Worm (Caenorhabditis elegans) whole organism, L1 larva: Measurements from ENCODE around the gene C32D5.10.

Experiments used
- aly-2 ChIP-seq: fragments of 150-350 bp; optimal IDR thresholded peaks from 2 replicates; lab custom pipeline; 2014; ENCODE audit warnings: missing biosample characterization, missing genetic modification characterization
- ama-1 ChIP-seq: fragments of 150-350 bp; optimal IDR thresholded peaks from 2 replicates; lab custom pipeline; 2014
- nhr-90 ChIP-seq: sonication (generic microtip); optimal IDR thresholded peaks from 2 replicates; lab custom pipeline; 2016; ENCODE audit warnings: mild to moderate bottlenecking, missing genetic modification characterization, missing compliant biosample characterization; ENCODE audit not compliant: poor library complexity
- zag-1 ChIP-seq: fragments of 150-350 bp; optimal IDR thresholded peaks from 2 replicates; lab custom pipeline; 2014; ENCODE audit warnings: missing biosample characterization, missing genetic modification characterization

DNA sequence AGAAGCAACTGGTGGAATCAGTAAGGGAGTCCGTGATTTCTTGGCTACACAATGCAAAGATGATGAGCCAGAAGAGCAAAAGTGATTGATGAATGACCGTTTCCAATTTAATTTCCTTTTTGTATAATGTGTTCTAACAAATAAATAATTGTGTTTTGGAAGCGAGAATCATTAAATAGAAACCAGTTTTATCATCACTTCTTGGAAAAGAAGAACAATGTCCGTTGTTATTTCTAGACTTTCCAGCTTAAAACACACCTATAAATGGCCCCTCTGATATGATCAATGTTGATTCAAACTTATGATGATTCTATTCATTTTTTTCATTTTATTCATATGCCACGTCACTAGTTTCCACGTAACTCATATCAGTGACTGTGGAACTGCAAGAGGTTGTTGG lies 45.7 kb downstream of the C32D5.10 start, which contains the start of gene C29F5.8:
- TF ChIP-seq zag-1 (no peak), aly-2 (tag; lab: Kevin White, UChicago) (no peak), ama-1 (lab: Kevin White, UChicago) (no peak), nhr-90 (tag; lab: Kevin White, UChicago) (no peak)
